Worm (Caenorhabditis elegans) whole organism, late embryonic: Measurements from ENCODE around the gene math-20.

Experiments used
- ceh-48 ChIP-seq: sonication (generic microtip); optimal IDR thresholded peaks from 2 replicates; lab custom pipeline; 2016; ENCODE audit warnings: missing genetic modification characterization, inconsistent platforms, missing compliant biosample characterization
- elt-2 ChIP-seq: sonication (generic microtip); optimal IDR thresholded peaks from 2 replicates; lab custom pipeline; 2016; ENCODE audit warnings: missing genetic modification reagents, missing genetic modification characterization, missing compliant biosample characterization

DNA sequence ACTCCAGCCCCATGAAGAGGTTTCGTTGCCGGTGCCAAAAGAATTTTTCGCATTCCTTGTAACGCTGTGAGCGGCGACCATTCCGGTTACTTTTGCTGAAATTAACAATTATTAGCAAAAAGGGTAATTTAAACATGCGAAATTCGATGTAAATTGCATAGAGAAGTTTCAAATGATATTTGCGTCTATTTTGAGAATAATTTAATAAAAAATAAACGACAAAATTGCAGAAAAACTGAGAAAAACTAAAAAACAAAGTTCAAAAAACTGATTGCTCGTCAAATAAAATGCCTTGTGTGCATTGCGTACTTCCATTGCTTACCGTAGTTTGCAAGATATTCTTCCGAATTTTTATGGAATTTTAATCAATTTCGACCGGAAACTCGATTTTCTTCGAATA is 49.2 kb downstream of the math-20 start, which contains the start of gene bath-24:
- TF ChIP-seq elt-2 (no peak), ceh-48 (tag; lab: Kevin White, UChicago) (no peak)
